Fruit fly (Drosophila melanogaster): ENCODE data around the gene CG43391.

The CG43391 gene

dm6 chr3L:11552996-11553671 lies 27.7 kb downstream of the CG43391 start (continued):
- no peak for TF ChIP-seq maf-S (GFP tag; optimal IDR thresholded peaks at IDR 0.05)
- TF ChIP-seq CG6689 (GFP tag; IDR thresholded peaks at IDR 0.05): 0 out of 2 replicates have a peak, but pooled peaks have one; percentile 34
- TF ChIP-seq ftz-f1 (GFP tag; optimal IDR thresholded peaks at IDR 0.05): peak; percentile 59
- peak; percentile 44 for TF ChIP-seq CG13296 (GFP tag; optimal IDR thresholded peaks at IDR 0.05)
- TF ChIP-seq CG2712 (tag; optimal IDR thresholded peaks at IDR 0.05): peak; percentile 34
- peak; percentile 0 for TF ChIP-seq bigmax (GFP tag; optimal IDR thresholded peaks at IDR 0.05)
- TF ChIP-seq CG10431 (GFP tag; optimal IDR thresholded peaks at IDR 0.05): no peak
- TF ChIP-seq Doc3 (GFP tag; IDR thresholded peaks at IDR 0.05; ENCODE audit: partially characterized antibody): peak; percentile 72
- TF ChIP-seq CG14860 (GFP tag; IDR thresholded peaks at IDR 0.05; ENCODE audit: partially characterized antibody): no peak
- peak; percentile 49 for TF ChIP-seq CG18599 (GFP tag; optimal IDR thresholded peaks at IDR 0.05)
- TF ChIP-seq Stat92E (GFP tag; optimal IDR thresholded peaks at IDR 0.05): peak in 1 of 3 experiments; percentile 70
- TF ChIP-seq CG15479 (GFP tag; optimal IDR thresholded peaks at IDR 0.05): peak; percentile 78
- peak; percentile 40; the same call in 1 of the 2 replicates for TF ChIP-seq sob (GFP tag; IDR thresholded peaks at IDR 0.05)
- no peak for TF ChIP-seq gsb (GFP tag; IDR thresholded peaks at IDR 0.05)
- no peak for TF ChIP-seq CG31224 (GFP tag; IDR thresholded peaks at IDR 0.05)
- peak; percentile 74 for TF ChIP-seq ci (GFP tag; IDR thresholded peaks at IDR 0.05)
- 0 out of 2 replicates have a peak, but pooled peaks have one; percentile 15 for TF ChIP-seq wdn (GFP tag; IDR thresholded peaks at IDR 0.05)
- no peak for TF ChIP-seq CG9437 (GFP tag; optimal IDR thresholded peaks at IDR 0.05)
- no peak for TF ChIP-seq CG4730 (GFP tag; IDR thresholded peaks at IDR 0.05)
- peak; percentile 5 for TF ChIP-seq CG12659 (GFP tag; optimal IDR thresholded peaks at IDR 0.05)
- TF ChIP-seq CG3847 (GFP tag; IDR thresholded peaks at IDR 0.05): no peak
- TF ChIP-seq lbe (GFP tag; optimal IDR thresholded peaks at IDR 0.05): peak; percentile 94
- no peak for TF ChIP-seq CG10979 (tag; optimal IDR thresholded peaks at IDR 0.05)
- no peak for TF ChIP-seq twi (tag; optimal IDR thresholded peaks at IDR 0.05)
- TF ChIP-seq ssp (GFP tag; IDR thresholded peaks at IDR 0.05): no peak
- peak; percentile 14 for TF ChIP-seq CTCF (GFP tag; optimal IDR thresholded peaks at IDR 0.05)
- no peak for TF ChIP-seq HHEX (GFP tag; optimal IDR thresholded peaks at IDR 0.05)
- peak; percentile 51 for TF ChIP-seq nau (GFP tag; optimal IDR thresholded peaks at IDR 0.05)
- TF ChIP-seq wor (GFP tag; IDR thresholded peaks at IDR 0.05): no peak
- TF ChIP-seq D (optimal IDR thresholded peaks at IDR 0.05): peak; percentile 92
- no peak for TF ChIP-seq D (GFP tag; optimal IDR thresholded peaks at IDR 0.05)
- peak; percentile 74 for TF ChIP-seq psq (GFP tag; optimal IDR thresholded peaks at IDR 0.05)
- TF ChIP-seq CG8359 (GFP tag; optimal IDR thresholded peaks at IDR 0.05; ENCODE audit: borderline replicate concordance): no peak
- no peak for TF ChIP-seq Ssrp (tag; optimal IDR thresholded peaks at IDR 0.05)
- TF ChIP-seq Hr78 (GFP tag; optimal IDR thresholded peaks at IDR 0.05): peak in 1 of 2 experiments; percentile 66
- TF ChIP-seq pfk (GFP tag; optimal IDR thresholded peaks at IDR 0.05): peak; percentile 5
- no peak for TF ChIP-seq CG10366 (GFP tag; IDR thresholded peaks at IDR 0.05)
- peak; percentile 4 for TF ChIP-seq CG6813 (GFP tag; optimal IDR thresholded peaks at IDR 0.05)
- no peak for TF ChIP-seq CoRest (tag; optimal IDR thresholded peaks at IDR 0.05)
- peak; percentile 12 for TF ChIP-seq pb (GFP tag; optimal IDR thresholded peaks at IDR 0.05)
- TF ChIP-seq esg (GFP tag; conservative IDR thresholded peaks at IDR 0.05): no peak
- TF ChIP-seq Mes4 (GFP tag; optimal IDR thresholded peaks at IDR 0.05): no peak
- no peak for TF ChIP-seq exex (tag; optimal IDR thresholded peaks at IDR 0.05)
- TF ChIP-seq h (optimal IDR thresholded peaks at IDR 0.05): no peak
- TF ChIP-seq hth (optimal IDR thresholded peaks at IDR 0.05): no peak
- TF ChIP-seq CG12942 (GFP tag; optimal IDR thresholded peaks at IDR 0.05): no peak
- TF ChIP-seq NK7.1 (GFP tag; optimal IDR thresholded peaks at IDR 0.05): no peak
- peak; percentile 61 for TF ChIP-seq CG12769 (tag; optimal IDR thresholded peaks at IDR 0.05)
- no peak for TF ChIP-seq chn (GFP tag; optimal IDR thresholded peaks at IDR 0.05)
- TF ChIP-seq scrt (GFP tag; optimal IDR thresholded peaks at IDR 0.05): peak; percentile 97
